Worm (Caenorhabditis elegans) whole organism, midembryonic: ENCODE measurements around the gene mdt-21.

Experiments used
- T22C8.4 ChIP-seq: fragments of 200-800 bp; sonication (Bioruptor generic); IDR thresholded peaks from 2 replicates; pipeline ENCODE4 v1.3.6; 2022; ENCODE audit warnings: missing genetic modification characterization, missing compliant biosample characterization
- cog-1 ChIP-seq: sonication (generic microtip); optimal IDR thresholded peaks from 2 replicates; lab custom pipeline; 2016; ENCODE audit warnings: missing genetic modification characterization, missing compliant biosample characterization
- flt-1 ChIP-seq: fragments of 200-800 bp; sonication (Bioruptor generic); IDR thresholded peaks from 2 replicates; pipeline ENCODE4 v1.3.6; 2022; ENCODE audit warnings: missing genetic modification characterization, missing compliant biosample characterization
- klf-2 ChIP-seq: fragments of 200-800 bp; sonication (Bioruptor generic); conservative IDR thresholded peaks from 2 replicates; pipeline ENCODE4 v1.3.6; 2022; ENCODE audit warnings: missing genetic modification reagents, missing genetic modification characterization, missing compliant biosample characterization
- med-1 ChIP-seq: sonication (generic microtip); optimal IDR thresholded peaks from 2 replicates; lab custom pipeline; 2017; ENCODE audit warnings: missing genetic modification characterization, mild to moderate bottlenecking, missing compliant biosample characterization, antibody characterized with exemption, missing genetic modification reagents; ENCODE audit not compliant: insufficient read depth
- ref-1 ChIP-seq: fragments of 200-800 bp; sonication (Bioruptor generic); conservative IDR thresholded peaks from 2 replicates; pipeline ENCODE4 v1.3.6; 2022; ENCODE audit warnings: missing genetic modification reagents, missing genetic modification characterization, missing compliant biosample characterization
- tab-1 ChIP-seq: fragments of 200-800 bp; sonication (Bioruptor generic); IDR thresholded peaks from 2 replicates; pipeline ENCODE4 v1.3.6; 2022; ENCODE audit warnings: missing genetic modification characterization, missing compliant biosample characterization
- ztf-23 ChIP-seq: fragments of 200-800 bp; sonication (Bioruptor generic); IDR thresholded peaks from 2 replicates; pipeline ENCODE4 v1.3.6; 2022; ENCODE audit warnings: missing genetic modification reagents, missing genetic modification characterization, missing compliant biosample characterization
- ztf-29 ChIP-seq: fragments of 200-800 bp; sonication (Bioruptor generic); IDR thresholded peaks from 2 replicates; pipeline ENCODE4 v1.3.6; 2022; ENCODE audit warnings: missing genetic modification reagents, missing genetic modification characterization, missing compliant biosample characterization

mdt-21 gene

ce11 chrIII:11789480-11789879 is 12.1 kb downstream of the mdt-21 start:
- TF ChIP-seq klf-2 (GFP tag; lab: Robert Waterston, UW) = no peak
- no peak for TF ChIP-seq ztf-29 (GFP tag; lab: Robert Waterston, UW)
- no peak for TF ChIP-seq flt-1 (GFP tag; lab: Robert Waterston, UW)
- TF ChIP-seq tab-1 (GFP tag; lab: Robert Waterston, UW) = no peak
- TF ChIP-seq ztf-23 (GFP tag; lab: Robert Waterston, UW) = no peak
- no peak for TF ChIP-seq T22C8.4 (GFP tag; lab: Robert Waterston, UW)

DNA sequence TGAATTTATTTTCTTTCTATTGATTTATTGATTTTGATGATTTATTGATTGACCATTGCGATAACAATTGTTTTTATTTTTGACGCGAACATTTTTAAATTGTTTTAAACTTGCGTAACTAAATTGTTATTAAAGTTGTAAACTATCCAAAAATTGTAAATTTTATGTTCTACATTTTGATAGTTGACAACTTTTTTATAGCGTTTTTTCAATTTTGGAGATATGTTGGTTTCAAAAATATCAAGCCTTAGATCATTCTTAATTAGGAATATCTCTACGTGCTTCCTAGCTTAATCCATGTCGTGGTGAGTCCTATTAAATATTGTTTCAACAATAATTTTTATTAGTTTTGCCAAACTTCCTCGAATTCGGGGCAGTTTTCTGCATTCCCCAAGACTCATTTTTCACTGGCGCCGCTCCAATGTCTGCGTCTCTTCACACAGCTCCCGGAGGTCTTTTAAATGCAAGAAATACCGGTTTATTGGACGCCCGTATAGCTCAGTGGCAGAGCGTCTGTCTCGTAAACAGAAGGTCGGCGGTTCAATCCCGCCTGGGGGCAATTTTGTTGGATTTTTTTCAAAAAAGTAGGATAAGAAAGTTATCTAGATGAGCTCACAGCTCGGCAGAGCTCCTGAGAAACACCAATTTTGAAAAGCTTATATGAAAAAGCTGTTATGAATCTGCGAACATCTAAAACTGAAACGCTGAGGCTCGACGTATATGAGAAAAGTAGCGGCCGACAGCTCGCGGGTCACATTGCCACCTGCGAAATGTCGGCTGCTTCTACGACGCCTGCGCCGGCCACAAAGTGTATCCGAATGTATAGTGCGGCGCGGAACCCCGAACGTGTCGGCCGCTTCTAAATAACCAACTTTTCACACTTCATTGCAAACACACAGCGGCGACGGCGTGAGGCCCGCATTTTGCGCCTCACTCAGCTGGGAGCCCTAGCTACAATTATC is 15.2 kb downstream of the mdt-21 start, which contains the start of gene C24H11.2:
TSS of gene C24H11.2 (minus strand) at position 51 of the 962 bp plus-strand sequence.
- peak; percentile 4 for TF ChIP-seq cog-1 (tag; lab: Kevin White, UChicago)
- TF ChIP-seq T22C8.4 (GFP tag; lab: Robert Waterston, UW) = peak; percentile 35; the same call in 1 of the 2 replicates
- peak; percentile 71; the same call in 1 of the 2 replicates for TF ChIP-seq ztf-23 (GFP tag; lab: Robert Waterston, UW)
- TF ChIP-seq flt-1 (GFP tag; lab: Robert Waterston, UW) = peak; percentile 73
- peak; percentile 76 for TF ChIP-seq klf-2 (GFP tag; lab: Robert Waterston, UW)
- peak; percentile 69; the same call in 1 of the 2 replicates for TF ChIP-seq tab-1 (GFP tag; lab: Robert Waterston, UW)

ce11 chrIII:11794389-11794788 is 17.0 kb downstream of the mdt-21 start:
- TF ChIP-seq flt-1 (GFP tag; lab: Robert Waterston, UW) (no peak), ztf-23 (GFP tag; lab: Robert Waterston, UW) (no peak), med-1 (GFP tag; lab: Kevin White, UChicago) (no peak), ref-1 (no peak), cog-1 (tag; lab: Kevin White, UChicago) (no peak), klf-2 (GFP tag; lab: Robert Waterston, UW) (no peak), T22C8.4 (GFP tag; lab: Robert Waterston, UW) (no peak), ztf-29 (GFP tag; lab: Robert Waterston, UW) (no peak), tab-1 (GFP tag; lab: Robert Waterston, UW) (no peak)

ce11 chrIII:11795448-11795847 is 18.0 kb downstream of the mdt-21 start, which contains the start of gene twk-39:
TSS of gene twk-39 (plus strand) at chrIII:11795748.
- TF ChIP-seq ztf-23 (GFP tag; lab: Robert Waterston, UW) = no peak
- no peak for TF ChIP-seq T22C8.4 (GFP tag; lab: Robert Waterston, UW)
- no peak for TF ChIP-seq flt-1 (GFP tag; lab: Robert Waterston, UW)
- TF ChIP-seq klf-2 (GFP tag; lab: Robert Waterston, UW) = no peak
- TF ChIP-seq ref-1 = no peak
- TF ChIP-seq cog-1 (tag; lab: Kevin White, UChicago) = no peak

ce11 chrIII:11806695-11807094 is 29.3 kb downstream of the mdt-21 start, which contains the start of gene C18D11.7:
TSS of gene C18D11.7 (minus strand) at chrIII:11806795.
- TF ChIP-seq tab-1 (GFP tag; lab: Robert Waterston, UW) = no peak
- TF ChIP-seq flt-1 (GFP tag; lab: Robert Waterston, UW) = no peak
- no peak for TF ChIP-seq ztf-23 (GFP tag; lab: Robert Waterston, UW)
- no peak for TF ChIP-seq T22C8.4 (GFP tag; lab: Robert Waterston, UW)
- TF ChIP-seq klf-2 (GFP tag; lab: Robert Waterston, UW) = no peak
- no peak for TF ChIP-seq ztf-29 (GFP tag; lab: Robert Waterston, UW)
- no peak for TF ChIP-seq cog-1 (tag; lab: Kevin White, UChicago)
- no peak for TF ChIP-seq ref-1
- no peak for TF ChIP-seq med-1 (GFP tag; lab: Kevin White, UChicago)

DNA sequence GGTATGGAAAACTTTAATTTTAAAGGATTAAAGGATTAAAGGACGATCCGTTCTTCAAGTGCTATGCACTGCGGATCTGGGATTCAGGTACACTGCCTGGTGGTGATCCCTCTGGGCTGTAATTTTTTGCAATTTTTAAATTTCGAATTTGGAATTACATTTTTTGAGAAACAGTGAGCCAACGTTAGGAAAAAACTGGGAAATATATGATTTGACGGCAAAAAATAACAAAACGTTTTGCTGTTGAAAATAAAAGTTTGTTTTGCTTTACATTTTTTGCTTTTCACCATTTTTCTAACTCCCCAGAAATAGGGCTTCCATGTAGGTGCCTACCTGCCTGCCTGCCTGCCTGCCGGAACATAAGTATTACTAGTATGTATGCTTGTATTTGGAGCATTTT is 30.0 kb downstream of the mdt-21 start, which contains the start of gene C18D11.10:
TSS of gene C18D11.10 (plus strand) at position 301 of the 400 bp plus-strand sequence.
- TF ChIP-seq flt-1 (GFP tag; lab: Robert Waterston, UW) (no peak), med-1 (GFP tag; lab: Kevin White, UChicago) (no peak), klf-2 (GFP tag; lab: Robert Waterston, UW) (no peak), ref-1 (no peak), ztf-29 (GFP tag; lab: Robert Waterston, UW) (no peak), cog-1 (tag; lab: Kevin White, UChicago) (no peak), tab-1 (GFP tag; lab: Robert Waterston, UW) (no peak), ztf-23 (GFP tag; lab: Robert Waterston, UW) (no peak), T22C8.4 (GFP tag; lab: Robert Waterston, UW) (no peak)

DNA sequence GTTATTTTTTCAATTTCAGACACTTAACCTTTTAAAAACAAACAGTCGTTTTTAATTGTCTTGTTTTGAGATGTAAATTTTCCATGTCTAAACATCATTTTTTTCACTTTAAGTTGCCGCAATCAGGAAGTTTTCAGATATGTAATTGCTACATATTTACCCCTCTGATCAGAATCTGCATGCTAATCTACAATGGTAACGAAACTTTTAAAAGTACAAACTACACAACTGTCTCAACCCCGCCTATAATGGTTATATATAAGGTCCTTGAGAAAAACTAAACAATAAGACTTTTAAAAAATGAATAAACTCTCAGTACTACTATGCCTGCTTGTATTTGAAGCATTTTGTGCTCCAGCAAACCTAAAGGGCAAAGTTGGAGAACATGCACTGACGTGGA is 31.4 kb downstream of the mdt-21 start, which contains the start of gene C18D11.9:
TSS of gene C18D11.9 (plus strand) at position 301 of the 400 bp plus-strand sequence.
- TF ChIP-seq T22C8.4 (GFP tag; lab: Robert Waterston, UW) (no peak), klf-2 (GFP tag; lab: Robert Waterston, UW) (no peak), med-1 (GFP tag; lab: Kevin White, UChicago) (no peak), flt-1 (GFP tag; lab: Robert Waterston, UW) (no peak), ztf-29 (GFP tag; lab: Robert Waterston, UW) (no peak)

DNA sequence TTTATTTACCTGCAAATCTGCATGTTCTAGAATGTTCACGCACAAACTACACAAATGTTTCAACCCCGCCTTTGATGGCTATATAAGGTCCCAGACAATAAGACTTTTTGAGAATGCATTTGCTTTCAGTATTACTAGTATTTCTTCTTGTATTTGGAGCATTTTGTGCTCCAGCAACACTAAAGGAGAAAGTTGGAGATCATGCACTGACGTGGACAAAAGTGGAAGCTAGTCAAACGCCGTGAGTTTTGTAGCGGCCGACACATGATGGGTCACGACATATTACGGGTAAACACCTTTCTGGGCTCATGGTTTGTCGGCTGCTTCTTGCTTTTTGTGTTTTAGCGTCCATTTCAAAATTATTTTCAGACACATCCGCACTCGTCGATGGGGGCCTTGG is 33.0 kb downstream of the mdt-21 start, which contains the start of gene C18D11.6:
TSS of gene C18D11.6 (plus strand) at position 110 of the 400 bp plus-strand sequence.
- no peak for TF ChIP-seq tab-1 (GFP tag; lab: Robert Waterston, UW)
- no peak for TF ChIP-seq ref-1
- TF ChIP-seq cog-1 (tag; lab: Kevin White, UChicago) = no peak
- TF ChIP-seq med-1 (GFP tag; lab: Kevin White, UChicago) = no peak
- TF ChIP-seq ztf-29 (GFP tag; lab: Robert Waterston, UW) = no peak
- no peak for TF ChIP-seq flt-1 (GFP tag; lab: Robert Waterston, UW)
- TF ChIP-seq klf-2 (GFP tag; lab: Robert Waterston, UW) = no peak
- no peak for TF ChIP-seq ztf-23 (GFP tag; lab: Robert Waterston, UW)
- no peak for TF ChIP-seq T22C8.4 (GFP tag; lab: Robert Waterston, UW)
